Worm (Caenorhabditis elegans): ENCODE measurements around the gene F53H8.3.

- TF ChIP-seq nhr-90 (tag; optimal IDR thresholded peaks at IDR 0.05) (no peak), egl-44 (GFP tag; IDR thresholded peaks at IDR 0.05) (no peak), F37B4.10 (GFP tag; IDR thresholded peaks at IDR 0.05) (no peak), tbx-9 (tag; optimal IDR thresholded peaks at IDR 0.05; ENCODE audit: borderline replicate concordance) (no peak), egl-18 (GFP tag; IDR thresholded peaks at IDR 0.05) (no peak), hsf-1 (GFP tag; IDR thresholded peaks at IDR 0.05) (no peak), let-526 (GFP tag; IDR thresholded peaks at IDR 0.05) (no peak), mcd-1 (GFP tag; IDR thresholded peaks at IDR 0.05) (no peak), nhr-120 (GFP tag; IDR thresholded peaks at IDR 0.05) (no peak), hmg-20 (GFP tag; IDR thresholded peaks at IDR 0.05) (no peak)
Observed at ce11 chrX:912990-913389, 25.4 kb upstream of the F53H8.3 start, which contains the start of gene F35H12.6.
